Fruit fly (Drosophila melanogaster) whole organism, embryonic: ENCODE results near the gene CG9782.

Experiments
- Atf6 ChIP-seq: fragments of 200-800 bp; sonication (Bioruptor generic); IDR thresholded peaks from 2 replicates; pipeline ENCODE4 v1.3.6; 2022; ENCODE audit warnings: missing biosample characterization, missing genetic modification characterization
- Awh ChIP-seq: fragments of 200-800 bp; sonication (Bioruptor generic); IDR thresholded peaks from 2 replicates; pipeline ENCODE4, ENCODE4 v1.3.6; 2022; ENCODE audit warnings: missing biosample characterization, missing genetic modification characterization
- CG10431 ChIP-seq: fragments of 200-800 bp; sonication (Bioruptor generic); optimal IDR thresholded peaks from 3 replicates; lab custom pipeline; 2018; ENCODE audit warnings: missing biosample characterization, mild to moderate bottlenecking, missing genetic modification characterization
- CG11560 ChIP-seq: fragments of 200-800 bp; sonication (Bioruptor generic); IDR thresholded peaks from 3 replicates; pipeline ENCODE4 v1.3.6; 2022; ENCODE audit warnings: missing biosample characterization, missing genetic modification characterization
- CG11723 ChIP-seq: fragments of 200-800 bp; sonication (Bioruptor generic); optimal IDR thresholded peaks from 2 replicates; lab custom pipeline; 2017; ENCODE audit warnings: missing biosample characterization, mild to moderate bottlenecking, missing genetic modification characterization
- CG12104 ChIP-seq: fragments of 200-800 bp; sonication (Bioruptor generic); optimal IDR thresholded peaks from 3 replicates; lab custom pipeline; 2016; ENCODE audit warnings: missing biosample characterization, missing genetic modification characterization
- CG12744 ChIP-seq: fragments of 200-800 bp; sonication (Bioruptor generic); optimal IDR thresholded peaks from 2 replicates; lab custom pipeline; 2016; ENCODE audit warnings: missing biosample characterization, missing genetic modification characterization
- CG12769 ChIP-seq: fragments of 200-800 bp; sonication (Bioruptor generic); optimal IDR thresholded peaks from 2 replicates; lab custom pipeline; 2019; ENCODE audit warnings: missing biosample characterization, mild to moderate bottlenecking, missing genetic modification characterization, moderate library complexity
- CG14667 ChIP-seq: fragments of 200-800 bp; sonication (Bioruptor generic); IDR thresholded peaks from 2 replicates; pipeline ENCODE4 v1.3.6; 2022; ENCODE audit warnings: missing biosample characterization, missing genetic modification characterization
- CG16863 ChIP-seq: fragments of 200-800 bp; sonication (Bioruptor generic); optimal IDR thresholded peaks from 3 replicates; lab custom pipeline; 2016; ENCODE audit warnings: missing biosample characterization, missing genetic modification characterization
- CG2889 ChIP-seq: fragments of 200-800 bp; sonication (Bioruptor generic); IDR thresholded peaks from 3 replicates; pipeline ENCODE4 v1.3.6; 2022; ENCODE audit warnings: missing biosample characterization, missing genetic modification characterization
- CG30431 ChIP-seq: fragments of 200-800 bp; sonication (Bioruptor generic); optimal IDR thresholded peaks from 2 replicates; lab custom pipeline; 2017; ENCODE audit warnings: missing biosample characterization, missing genetic modification characterization
- CG32532 ChIP-seq: fragments of 200-800 bp; sonication (Bioruptor generic); IDR thresholded peaks from 2 replicates; pipeline ENCODE4 v1.3.6; 2022; ENCODE audit warnings: missing biosample characterization, missing genetic modification characterization
- CG4404 ChIP-seq: fragments of 200-800 bp; sonication (Bioruptor generic); IDR thresholded peaks from 2 replicates; pipeline ENCODE4 v1.3.6; 2022; ENCODE audit warnings: missing biosample characterization, missing genetic modification characterization
- CG7556 ChIP-seq: fragments of 200-800 bp; sonication (Bioruptor generic); optimal IDR thresholded peaks from 2 replicates; lab custom pipeline; 2017; ENCODE audit warnings: missing biosample characterization, mild to moderate bottlenecking, missing genetic modification characterization
- CG7786 ChIP-seq: fragments of 200-800 bp; sonication (Bioruptor generic); optimal IDR thresholded peaks from 2 replicates; lab custom pipeline; 2016; ENCODE audit warnings: missing biosample characterization, missing genetic modification characterization
- CG7928 ChIP-seq: fragments of 200-800 bp; sonication (Bioruptor generic); optimal IDR thresholded peaks from 2 replicates; lab custom pipeline; 2017; ENCODE audit warnings: missing biosample characterization, mild to moderate bottlenecking, missing genetic modification characterization
- Dp ChIP-seq: fragments of 200-800 bp; sonication (Bioruptor generic); optimal IDR thresholded peaks from 2 replicates; lab custom pipeline; 2018; ENCODE audit warnings: missing biosample characterization, mild to moderate bottlenecking, missing genetic modification characterization, moderate library complexity
- Drgx ChIP-seq: fragments of 200-800 bp; sonication (Bioruptor generic); IDR thresholded peaks from 2 replicates; pipeline ENCODE4 v1.3.6; 2022; ENCODE audit warnings: missing biosample characterization, missing genetic modification characterization
- Eip74EF ChIP-seq, 2 experiments: fragments of 200-800 bp in 1 of 2; fragments of >200 bp in 1 of 2; sonication (Bioruptor generic) in 1 of 2; optimal IDR thresholded peaks; 2 replicates each; lab custom pipeline; 2017 to 2019; ENCODE audit warnings: missing biosample characterization in 2 of 2, missing genetic modification characterization in 2 of 2, mild to moderate bottlenecking in 1 of 2, moderate library complexity in 1 of 2
- Jarid2 ChIP-seq: fragments of 200-800 bp; sonication (Bioruptor generic); optimal IDR thresholded peaks from 3 replicates; lab custom pipeline; 2017; ENCODE audit warnings: mild to moderate bottlenecking, missing biosample characterization, missing genetic modification reagents, missing genetic modification characterization
- MBD-R2 ChIP-seq: fragments of 200-800 bp; sonication (Bioruptor generic); IDR thresholded peaks from 2 replicates; pipeline ENCODE4 v1.3.6; 2022; ENCODE audit warnings: missing biosample characterization, missing genetic modification characterization
- PHDP ChIP-seq: fragments of 200-800 bp; sonication (Bioruptor generic); optimal IDR thresholded peaks from 3 replicates; lab custom pipeline; 2018; ENCODE audit warnings: missing biosample characterization, mild to moderate bottlenecking, missing genetic modification characterization, moderate library complexity
- Ptx1 ChIP-seq: fragments of 200-800 bp; sonication (Bioruptor generic); IDR thresholded peaks from 2 replicates; pipeline ENCODE4 v1.3.6; 2022; ENCODE audit warnings: missing biosample characterization, missing genetic modification characterization
- Scr ChIP-seq: fragments of 200-800 bp; sonication (Bioruptor generic); IDR thresholded peaks from 2 replicates; pipeline ENCODE4 v1.3.6; 2022; ENCODE audit warnings: missing biosample characterization, missing genetic modification characterization; ENCODE audit not compliant: partially characterized antibody
- Sox100B ChIP-seq: fragments of 200-800 bp; sonication (Bioruptor generic); optimal IDR thresholded peaks from 3 replicates; lab custom pipeline; 2018; ENCODE audit warnings: missing biosample characterization, mild to moderate bottlenecking, missing genetic modification characterization
- az2 ChIP-seq: fragments of 200-800 bp; sonication (Bioruptor generic); optimal IDR thresholded peaks from 3 replicates; lab custom pipeline; 2016; ENCODE audit warnings: missing biosample characterization, missing genetic modification characterization
- bigmax ChIP-seq: fragments of 200-800 bp; sonication (Bioruptor generic); optimal IDR thresholded peaks from 2 replicates; lab custom pipeline; 2018; ENCODE audit warnings: missing biosample characterization, mild to moderate bottlenecking, missing genetic modification characterization
- bsh ChIP-seq, 2 experiments: fragments of 200-800 bp; sonication (Bioruptor generic); optimal IDR thresholded peaks; 2 replicates each; lab custom pipeline; 2017 to 2018; ENCODE audit warnings: mild to moderate bottlenecking in 2 of 2, missing biosample characterization in 2 of 2, missing genetic modification characterization in 2 of 2, moderate library complexity in 1 of 2
- chif ChIP-seq, 2 experiments: fragments of 200-800 bp; sonication (Bioruptor generic); optimal IDR thresholded peaks; 3 replicates each; lab custom pipeline; 2016; ENCODE audit warnings: missing biosample characterization in 2 of 2, missing genetic modification characterization in 2 of 2
- dysf ChIP-seq: fragments of 200-800 bp; sonication (Bioruptor generic); IDR thresholded peaks from 3 replicates; pipeline ENCODE4 v1.3.6; 2022; ENCODE audit warnings: missing biosample characterization, missing genetic modification characterization
- emc ChIP-seq: fragments of 200-800 bp; sonication (Bioruptor generic); optimal IDR thresholded peaks from 2 replicates; lab custom pipeline; 2016; ENCODE audit warnings: missing biosample characterization, missing genetic modification characterization
- exex ChIP-seq: fragments of 200-800 bp; sonication (Bioruptor generic); optimal IDR thresholded peaks from 4 replicates; lab custom pipeline; 2018; ENCODE audit warnings: missing biosample characterization, mild to moderate bottlenecking, missing genetic modification characterization, moderate library complexity
- gsb-n ChIP-seq: fragments of 200-800 bp; sonication (Bioruptor generic); optimal IDR thresholded peaks from 3 replicates; lab custom pipeline; 2018; ENCODE audit warnings: missing biosample characterization, mild to moderate bottlenecking, missing genetic modification characterization
- jumu ChIP-seq: fragments of 200-800 bp; sonication (Bioruptor generic); optimal IDR thresholded peaks from 3 replicates; lab custom pipeline; 2016; ENCODE audit warnings: missing biosample characterization, missing genetic modification characterization
- kni ChIP-seq: fragments of 200-800 bp; sonication (Bioruptor generic); optimal IDR thresholded peaks from 3 replicates; lab custom pipeline; 2017; ENCODE audit warnings: mild to moderate bottlenecking, missing biosample characterization, missing genetic modification reagents, missing genetic modification characterization
- knrl ChIP-seq: fragments of 200-800 bp; sonication (Bioruptor generic); IDR thresholded peaks from 3 replicates; pipeline ENCODE4 v1.3.6; 2022; ENCODE audit warnings: missing biosample characterization, missing genetic modification characterization; ENCODE audit not compliant: partially characterized antibody
- lola ChIP-seq, 3 experiments: fragments of >200 bp in 2 of 3; fragments of 200-800 bp in 1 of 3; sonication (Bioruptor generic) in 1 of 3; optimal IDR thresholded peaks; 2 replicates each; lab custom pipeline; 2017 to 2019; ENCODE audit warnings: missing biosample characterization in 3 of 3, missing genetic modification characterization in 3 of 3, mild to moderate bottlenecking in 1 of 3, moderate library complexity in 1 of 3
- mam ChIP-seq: fragments of 200-800 bp; sonication (Bioruptor generic); optimal IDR thresholded peaks from 3 replicates; lab custom pipeline; 2016; ENCODE audit warnings: missing biosample characterization, missing genetic modification characterization
- nerfin-2 ChIP-seq: fragments of 200-800 bp; sonication (Bioruptor generic); IDR thresholded peaks from 2 replicates; pipeline ENCODE4 v1.3.6; 2022; ENCODE audit warnings: missing biosample characterization, missing genetic modification characterization; ENCODE audit not compliant: partially characterized antibody
- pho ChIP-seq: fragments of 200-800 bp; sonication (Bioruptor generic); optimal IDR thresholded peaks from 2 replicates; lab custom pipeline; 2016; ENCODE audit warnings: missing biosample characterization, missing genetic modification characterization
- repo ChIP-seq: fragments of 200-800 bp; sonication (Bioruptor generic); optimal IDR thresholded peaks from 2 replicates; lab custom pipeline; 2016; ENCODE audit warnings: missing biosample characterization, missing genetic modification characterization
- ro ChIP-seq: fragments of 200-800 bp; sonication (Bioruptor generic); IDR thresholded peaks from 2 replicates; pipeline ENCODE4 v1.3.6; 2022; ENCODE audit warnings: missing biosample characterization, missing genetic modification characterization
- row ChIP-seq: fragments of 200-800 bp; sonication (Bioruptor generic); IDR thresholded peaks from 3 replicates; pipeline ENCODE4 v1.3.6; 2022; ENCODE audit warnings: missing biosample characterization, missing genetic modification characterization
- sens ChIP-seq: fragments of 200-800 bp; sonication (Bioruptor generic); peaks from one replicate; lab custom pipeline; 2016; ENCODE audit warnings: missing biosample characterization, missing genetic modification characterization
- shn ChIP-seq: fragments of 200-800 bp; sonication (Bioruptor generic); optimal IDR thresholded peaks from 3 replicates; lab custom pipeline; 2016; ENCODE audit warnings: missing biosample characterization, missing genetic modification characterization
- slbo ChIP-seq: fragments of 200-800 bp; sonication (Bioruptor generic); IDR thresholded peaks from 2 replicates; pipeline ENCODE4 v1.3.6; 2022; ENCODE audit warnings: missing biosample characterization, missing genetic modification characterization
- twi ChIP-seq: fragments of 200-800 bp; optimal IDR thresholded peaks from 2 replicates; lab custom pipeline; 2019; ENCODE audit warnings: missing biosample characterization, mild to moderate bottlenecking, missing genetic modification characterization, moderate library complexity
- tx ChIP-seq: fragments of 200-800 bp; sonication (Bioruptor generic); optimal IDR thresholded peaks from 2 replicates; lab custom pipeline; 2016; ENCODE audit warnings: missing biosample characterization, missing genetic modification characterization
- unpg ChIP-seq: fragments of 200-800 bp; sonication (Bioruptor generic); optimal IDR thresholded peaks from 3 replicates; lab custom pipeline; 2018; ENCODE audit warnings: missing biosample characterization, mild to moderate bottlenecking, missing genetic modification characterization, moderate library complexity

The CG9782 gene

dm6 chrX:16570572-16571224 is 50.7 kb downstream of the CG9782 start:
- TF ChIP-seq CG11723 (no peak), az2 (GFP tag; lab: Kevin White, UChicago) (no peak), MBD-R2 (no peak), unpg (no peak), repo (no peak), Jarid2 (GFP tag; lab: Kevin White, UChicago) (no peak), knrl (no peak), CG7786 (peak; percentile 3), CG12104 (no peak), bigmax (GFP tag; lab: Kevin White, UChicago) (no peak), CG7928 (GFP tag; lab: Kevin White, UChicago) (no peak), tx (no peak), slbo (GFP tag; lab: Robert Waterston, UW) (peak; percentile 19; the same call in 1 of the 2 replicates), nerfin-2 (GFP tag; lab: Robert Waterston, UW) (no peak), sens (GFP tag; lab: Kevin White, UChicago) (no peak), lola (GFP tag; optimal IDR thresholded peaks at IDR 0.05; lab: Kevin White, UChicago) (no peak), shn (GFP tag; lab: Kevin White, UChicago) (no peak), CG2889 (GFP tag; lab: Robert Waterston, UW) (no peak), CG12744 (GFP tag; lab: Kevin White, UChicago) (no peak), PHDP (tag; lab: Kevin White, UChicago) (peak; percentile 7), chif (GFP tag; optimal IDR thresholded peaks at IDR 0.05; lab: Kevin White, UChicago) (no peak), Eip74EF (GFP tag; optimal IDR thresholded peaks at IDR 0.05; lab: Kevin White, UChicago) (no peak), Dp (GFP tag; lab: Kevin White, UChicago) (no peak), CG10431 (GFP tag; lab: Kevin White, UChicago) (no peak), bsh (GFP tag; optimal IDR thresholded peaks at IDR 0.05; lab: Kevin White, UChicago) (no peak), Awh (GFP tag; lab: Robert Waterston, UW) (no peak), ro (no peak), row (GFP tag; lab: Robert Waterston, UW) (peak; percentile 69), dysf (GFP tag; lab: Robert Waterston, UW) (peak; percentile 41; the same call in 2 of the 3 replicates), CG14667 (GFP tag; lab: Robert Waterston, UW) (no peak), Scr (no peak), CG11560 (no peak), CG30431 (GFP tag; lab: Kevin White, UChicago) (no peak), exex (tag; lab: Kevin White, UChicago) (no peak), CG7556 (no peak), twi (tag; lab: Kevin White, UChicago) (peak; percentile 34), Drgx (GFP tag; lab: Robert Waterston, UW) (0 out of 2 replicates have a peak, but pooled peaks have one; percentile 25), jumu (GFP tag; lab: Kevin White, UChicago) (no peak), pho (GFP tag; lab: Kevin White, UChicago) (no peak), kni (GFP tag; lab: Kevin White, UChicago) (no peak), gsb-n (no peak), CG4404 (GFP tag; lab: Robert Waterston, UW) (no peak), CG12769 (tag; lab: Kevin White, UChicago) (no peak), Sox100B (GFP tag; lab: Kevin White, UChicago) (no peak), Atf6 (GFP tag; lab: Robert Waterston, UW) (no peak), mam (GFP tag; lab: Kevin White, UChicago) (no peak), Ptx1 (GFP tag; lab: Robert Waterston, UW) (peak; percentile 11; the same call in 1 of the 2 replicates), emc (GFP tag; lab: Kevin White, UChicago) (no peak), CG16863 (GFP tag; lab: Kevin White, UChicago) (no peak), CG32532 (peak; percentile 46)
